Worm (Caenorhabditis elegans) whole organism, L1 larva: ENCODE measurements around the gene T04A8.18.

Source experiments
- C04F5.9 ChIP-seq: sonication (generic microtip); optimal IDR thresholded peaks from 2 replicates; lab custom pipeline; 2016; ENCODE audit warnings: missing genetic modification characterization, missing compliant biosample characterization
- C34B4.2 ChIP-seq: sonication (generic microtip); optimal IDR thresholded peaks from 2 replicates; lab custom pipeline; 2017; ENCODE audit warnings: mild to moderate bottlenecking, missing genetic modification characterization, missing compliant biosample characterization
- F16B12.6 ChIP-seq: fragments of 150-350 bp; optimal IDR thresholded peaks from 2 replicates; lab custom pipeline; 2014; ENCODE audit warnings: missing biosample characterization, missing genetic modification characterization
- Y116A8C.19 ChIP-seq: sonication (generic microtip); optimal IDR thresholded peaks from 2 replicates; lab custom pipeline; 2016; ENCODE audit warnings: missing compliant biosample characterization, missing genetic modification characterization, borderline replicate concordance
- aly-2 ChIP-seq: fragments of 150-350 bp; optimal IDR thresholded peaks from 2 replicates; lab custom pipeline; 2014; ENCODE audit warnings: missing biosample characterization, missing genetic modification characterization
- blmp-1 ChIP-seq: fragments of 150-350 bp; optimal IDR thresholded peaks from 2 replicates; lab custom pipeline; 2014; ENCODE audit warnings: missing biosample characterization, missing genetic modification characterization
- ceh-63 ChIP-seq: fragments of 200-800 bp; sonication (Bioruptor generic); optimal IDR thresholded peaks from 2 replicates; lab custom pipeline; 2018; ENCODE audit warnings: mild to moderate bottlenecking, missing genetic modification characterization, missing compliant biosample characterization
- ceh-88 ChIP-seq: fragments of 200-800 bp; sonication (Bioruptor generic); IDR thresholded peaks from 2 replicates; pipeline ENCODE4 v1.3.6; 2022; ENCODE audit warnings: missing genetic modification characterization, missing compliant biosample characterization
- ceh-90 ChIP-seq: sonication (generic microtip); optimal IDR thresholded peaks from 2 replicates; lab custom pipeline; 2016; ENCODE audit warnings: missing genetic modification characterization, missing compliant biosample characterization
- ces-1 ChIP-seq: fragments of 150-350 bp; optimal IDR thresholded peaks from 2 replicates; lab custom pipeline; 2014; ENCODE audit warnings: missing biosample characterization, missing genetic modification reagents, missing genetic modification characterization
- efl-1 ChIP-seq, 4 experiments: fragments of 150-350 bp; optimal IDR thresholded peaks in 3 of 4; peaks in 1 of 4; 1 replicate in 1 of 4; 2 replicates in 3 of 4; lab custom pipeline; 2014; ENCODE audit warnings: missing biosample characterization in 2 of 4, missing genetic modification characterization in 2 of 4, missing genetic modification reagents in 2 of 4
- fkh-10 ChIP-seq: sonication (generic microtip); optimal IDR thresholded peaks from 2 replicates; lab custom pipeline; 2017; ENCODE audit warnings: missing biosample characterization, missing genetic modification reagents, missing genetic modification characterization
- fkh-8 ChIP-seq: sonication (generic microtip); optimal IDR thresholded peaks from 2 replicates; lab custom pipeline; 2016; ENCODE audit warnings: mild to moderate bottlenecking, missing genetic modification characterization, missing compliant biosample characterization
- fos-1 ChIP-seq: fragments of 150-350 bp; optimal IDR thresholded peaks from 2 replicates; lab custom pipeline; 2014; ENCODE audit warnings: missing biosample characterization, missing genetic modification characterization
- jun-1 ChIP-seq: fragments of 150-350 bp; optimal IDR thresholded peaks from 2 replicates; lab custom pipeline; 2014; ENCODE audit warnings: missing biosample characterization, missing genetic modification reagents, missing genetic modification characterization
- lin-13 ChIP-seq: fragments of 150-350 bp; optimal IDR thresholded peaks from 2 replicates; lab custom pipeline; 2014; ENCODE audit warnings: missing biosample characterization, missing genetic modification reagents, missing genetic modification characterization
- lin-15B ChIP-seq: fragments of 150-350 bp; sonication (generic microtip); optimal IDR thresholded peaks from 3 replicates; lab custom pipeline; 2014; ENCODE audit warnings: missing biosample characterization, missing genetic modification characterization
- lin-39 ChIP-seq: fragments of 150-350 bp; optimal IDR thresholded peaks from 2 replicates; lab custom pipeline; 2014; ENCODE audit warnings: missing biosample characterization, missing genetic modification reagents, missing genetic modification characterization
- lir-3 ChIP-seq: sonication (generic microtip); optimal IDR thresholded peaks from 2 replicates; lab custom pipeline; 2016; ENCODE audit warnings: mild to moderate bottlenecking, missing genetic modification characterization, moderate library complexity, missing compliant biosample characterization; ENCODE audit not compliant: poor library complexity
- lsy-2 ChIP-seq, 2 experiments: fragments of 150-350 bp; optimal IDR thresholded peaks; 2 replicates each; lab custom pipeline; 2014; ENCODE audit warnings: missing biosample characterization in 2 of 2, missing genetic modification characterization in 2 of 2
- mab-9 ChIP-seq: fragments of 200-800 bp; sonication (Bioruptor generic); IDR thresholded peaks from 2 replicates; pipeline ENCODE4 v1.3.6; 2022; ENCODE audit warnings: missing genetic modification reagents, missing genetic modification characterization, missing compliant biosample characterization
- nhr-12 ChIP-seq: sonication (generic microtip); optimal IDR thresholded peaks from 2 replicates; lab custom pipeline; 2017; ENCODE audit warnings: missing biosample characterization, missing genetic modification characterization
- nhr-20 ChIP-seq: sonication (generic microtip); optimal IDR thresholded peaks from 2 replicates; lab custom pipeline; 2016; ENCODE audit warnings: mild to moderate bottlenecking, missing genetic modification characterization, missing compliant biosample characterization
- nhr-28 ChIP-seq: fragments of 150-350 bp; optimal IDR thresholded peaks from 2 replicates; lab custom pipeline; 2014; ENCODE audit warnings: missing biosample characterization, missing genetic modification characterization
- nhr-47 ChIP-seq: sonication (generic microtip); optimal IDR thresholded peaks from 2 replicates; lab custom pipeline; 2016; ENCODE audit warnings: mild to moderate bottlenecking, missing genetic modification characterization, moderate library complexity, missing compliant biosample characterization
- nhr-71 ChIP-seq: sonication (generic microtip); optimal IDR thresholded peaks from 2 replicates; lab custom pipeline; 2016; ENCODE audit warnings: mild to moderate bottlenecking, missing genetic modification characterization, moderate library complexity, missing compliant biosample characterization
- nhr-84 ChIP-seq: sonication (generic microtip); optimal IDR thresholded peaks from 2 replicates; lab custom pipeline; 2017; ENCODE audit warnings: missing biosample characterization, missing genetic modification characterization
- nhr-90 ChIP-seq: sonication (generic microtip); optimal IDR thresholded peaks from 2 replicates; lab custom pipeline; 2016; ENCODE audit warnings: mild to moderate bottlenecking, missing genetic modification characterization, missing compliant biosample characterization; ENCODE audit not compliant: poor library complexity
- pax-3 ChIP-seq: fragments of 200-800 bp; sonication (Bioruptor generic); optimal IDR thresholded peaks from 2 replicates; lab custom pipeline; 2018; ENCODE audit warnings: mild to moderate bottlenecking, missing genetic modification characterization, moderate library complexity, missing compliant biosample characterization
- pqm-1 ChIP-seq: sonication (generic microtip); optimal IDR thresholded peaks from 3 replicates; lab custom pipeline; 2017; ENCODE audit warnings: missing biosample characterization, missing genetic modification characterization
- rnt-1 ChIP-seq: sonication (generic microtip); optimal IDR thresholded peaks from 2 replicates; lab custom pipeline; 2016; ENCODE audit warnings: mild to moderate bottlenecking, missing genetic modification characterization, moderate library complexity, missing compliant biosample characterization
- snpc-4 ChIP-seq: fragments of 150-350 bp; optimal IDR thresholded peaks from 2 replicates; lab custom pipeline; 2014; ENCODE audit warnings: missing biosample characterization, missing genetic modification characterization
- sox-4 ChIP-seq: sonication (generic microtip); optimal IDR thresholded peaks from 2 replicates; lab custom pipeline; 2016; ENCODE audit warnings: missing genetic modification characterization, missing compliant biosample characterization
- sup-37 ChIP-seq: fragments of 200-800 bp; sonication (Bioruptor generic); optimal IDR thresholded peaks from 2 replicates; lab custom pipeline; 2018; ENCODE audit warnings: mild to moderate bottlenecking, missing genetic modification characterization, missing compliant biosample characterization
- tbx-2 ChIP-seq: sonication (generic microtip); optimal IDR thresholded peaks from 2 replicates; lab custom pipeline; 2016; ENCODE audit warnings: missing genetic modification characterization, missing compliant biosample characterization
- tlp-1 ChIP-seq: fragments of 150-350 bp; optimal IDR thresholded peaks from 2 replicates; lab custom pipeline; 2014; ENCODE audit warnings: missing biosample characterization, missing genetic modification characterization
- unc-62 ChIP-seq: fragments of 150-350 bp; optimal IDR thresholded peaks from 2 replicates; lab custom pipeline; 2014; ENCODE audit warnings: missing biosample characterization, missing genetic modification reagents, missing genetic modification characterization
- unc-86 ChIP-seq: sonication (generic microtip); optimal IDR thresholded peaks from 2 replicates; lab custom pipeline; 2016; ENCODE audit warnings: missing genetic modification characterization, missing compliant biosample characterization
- unc-98 ChIP-seq: fragments of 200-800 bp; sonication (Bioruptor generic); IDR thresholded peaks from 2 replicates; pipeline ENCODE4 v1.3.6; 2022; ENCODE audit warnings: missing genetic modification characterization, missing compliant biosample characterization
- zag-1 ChIP-seq: fragments of 150-350 bp; optimal IDR thresholded peaks from 2 replicates; lab custom pipeline; 2014; ENCODE audit warnings: missing biosample characterization, missing genetic modification characterization
- zip-4 ChIP-seq: fragments of 200-800 bp; sonication (Bioruptor generic); optimal IDR thresholded peaks from 2 replicates; lab custom pipeline; 2018; ENCODE audit warnings: mild to moderate bottlenecking, missing genetic modification characterization, moderate library complexity, missing compliant biosample characterization
- ztf-11 ChIP-seq, 2 experiments: sonication (generic microtip); optimal IDR thresholded peaks; 2 replicates each; lab custom pipeline; 2016 to 2017; ENCODE audit warnings: missing genetic modification characterization in 2 of 2, missing biosample characterization in 1 of 2, missing compliant biosample characterization in 1 of 2

Gene T04A8.18

ce11 chrIII:4703932-4704454 is 5.0 kb upstream of the T04A8.18 start, which contains the start of the genes clp-2 and mrpl-16 (continued):
- no peak for TF ChIP-seq mab-9 (GFP tag; lab: Robert Waterston, UW)
- no peak for TF ChIP-seq nhr-84 (tag; lab: Kevin White, UChicago)
- no peak for TF ChIP-seq lir-3 (tag; lab: Kevin White, UChicago)
- TF ChIP-seq snpc-4 (tag; lab: Kevin White, UChicago), result no peak
- TF ChIP-seq rnt-1, result peak; percentile 34
- no peak for TF ChIP-seq pax-3 (tag; lab: Kevin White, UChicago)

ce11 chrIII:4705207-4705606 is 3.8 kb upstream of the T04A8.18 start, which contains the start of gene pgap-2:
pgap-2 (plus strand) TSS chrIII:4705507.
- TF ChIP-seq ceh-63 (GFP tag; lab: Kevin White, UChicago) (no peak), unc-98 (GFP tag; lab: Robert Waterston, UW) (no peak), ces-1 (GFP tag; lab: Kevin White, UChicago) (no peak), C34B4.2 (tag; lab: Kevin White, UChicago) (no peak), ztf-11 (tag; optimal IDR thresholded peaks at IDR 0.05; lab: Kevin White, UChicago) (no peak), nhr-12 (tag; lab: Kevin White, UChicago) (no peak), C04F5.9 (tag; lab: Kevin White, UChicago) (no peak), tlp-1 (tag; lab: Kevin White, UChicago) (no peak), sox-4 (tag; lab: Kevin White, UChicago) (no peak), efl-1 (optimal IDR thresholded peaks at IDR 0.05; lab: Kevin White, UChicago) (no peak), efl-1 (GFP tag; optimal IDR thresholded peaks at IDR 0.05 in 1 of 2; lab: Kevin White, UChicago) (no peak), tbx-2 (tag; lab: Kevin White, UChicago) (no peak), fkh-8 (no peak), nhr-28 (no peak), unc-62 (GFP tag; lab: Kevin White, UChicago) (no peak), nhr-90 (tag; lab: Kevin White, UChicago) (no peak), blmp-1 (tag; lab: Kevin White, UChicago) (no peak)

- TF ChIP-seq nhr-84 (tag; lab: Kevin White, UChicago), result no peak
- TF ChIP-seq efl-1 (optimal IDR thresholded peaks at IDR 0.05; lab: Kevin White, UChicago), result no peak
- TF ChIP-seq efl-1 (GFP tag; optimal IDR thresholded peaks at IDR 0.05 in 1 of 2; lab: Kevin White, UChicago), result peak in 1 of 2 experiments; percentile 2
Measured at ce11 chrIII:4706678-4707077, 2.3 kb upstream of the T04A8.18 start, which contains the start of gene T04A8.13. T04A8.13 (plus strand) TSS chrIII:4706978.

- TF ChIP-seq aly-2 (no peak), Y116A8C.19 (tag; lab: Kevin White, UChicago) (no peak), fkh-10 (no peak)
Measured at ce11 chrIII:4715088-4715487, 6.1 kb downstream of the T04A8.18 start, which contains the start of gene him-18. him-18 (minus strand) TSS chrIII:4715188.

- TF ChIP-seq unc-86 (tag; lab: Kevin White, UChicago) (peak; percentile 61), lin-13 (peak; percentile 62), ceh-88 (no peak), nhr-20 (peak; percentile 67), C34B4.2 (tag; lab: Kevin White, UChicago) (no peak), jun-1 (tag; lab: Kevin White, UChicago) (peak; percentile 59), lsy-2 (tag; optimal IDR thresholded peaks at IDR 0.05; lab: Kevin White, UChicago) (peak in 1 of 2 experiments; percentile 76), zip-4 (no peak), fkh-8 (peak; percentile 62), lin-39 (tag; lab: Kevin White, UChicago) (peak; percentile 59), nhr-71 (tag; lab: Kevin White, UChicago) (peak; percentile 79), ceh-90 (no peak), mab-9 (GFP tag; lab: Robert Waterston, UW) (peak; percentile 40; the same call in 1 of the 2 replicates), sup-37 (GFP tag; lab: Kevin White, UChicago) (peak; percentile 36), lin-15B (tag; lab: Kevin White, UChicago) (peak; percentile 74), fkh-10 (no peak), fos-1 (peak; percentile 39), C04F5.9 (tag; lab: Kevin White, UChicago) (peak; percentile 65), F16B12.6 (tag; lab: Kevin White, UChicago) (peak; percentile 58), efl-1 (optimal IDR thresholded peaks at IDR 0.05; lab: Kevin White, UChicago) (peak; percentile 76 to 97), efl-1 (GFP tag; optimal IDR thresholded peaks at IDR 0.05 in 1 of 2; lab: Kevin White, UChicago) (peak; percentile 97 to 100), nhr-47 (tag; lab: Kevin White, UChicago) (peak; percentile 77), pqm-1 (tag; lab: Kevin White, UChicago) (no peak), Y116A8C.19 (tag; lab: Kevin White, UChicago) (no peak), zag-1 (tag; lab: Kevin White, UChicago) (no peak)
Measured at ce11 chrIII:4720620-4721227, 11.7 kb downstream of the T04A8.18 start, which contains the start of gene emb-5. emb-5 (minus strand) TSS chrIII:4720670.
